Worm (Caenorhabditis elegans): ENCODE data around the gene F34D10.8.

F34D10.8 gene

DNA sequence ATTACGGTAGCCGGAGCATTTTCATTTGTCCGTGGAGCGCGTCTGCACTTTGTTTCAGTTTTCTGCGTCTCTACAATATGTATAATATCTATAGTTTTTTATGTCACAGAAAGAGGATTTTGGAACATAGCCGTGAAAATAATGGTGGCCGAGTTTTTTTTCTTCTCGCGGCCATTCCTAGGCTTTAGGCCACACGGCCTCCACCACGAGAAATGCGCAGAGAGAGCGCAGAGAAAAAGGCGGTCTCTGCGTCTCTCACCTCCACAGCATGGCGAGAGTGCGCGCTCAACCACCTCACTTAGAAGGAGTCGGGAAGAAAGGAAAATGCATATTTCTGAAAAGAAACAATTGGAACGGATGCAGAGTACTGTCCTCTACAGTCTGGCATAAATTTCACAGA, 35.2 kb upstream of the F34D10.8 start (continued):
- peak; percentile 65; the same call in 1 of the 2 replicates for TF ChIP-seq mxl-2 (GFP tag; conservative IDR thresholded peaks at IDR 0.05)
- TF ChIP-seq lin-38 (GFP tag; IDR thresholded peaks at IDR 0.05): peak; percentile 88

DNA sequence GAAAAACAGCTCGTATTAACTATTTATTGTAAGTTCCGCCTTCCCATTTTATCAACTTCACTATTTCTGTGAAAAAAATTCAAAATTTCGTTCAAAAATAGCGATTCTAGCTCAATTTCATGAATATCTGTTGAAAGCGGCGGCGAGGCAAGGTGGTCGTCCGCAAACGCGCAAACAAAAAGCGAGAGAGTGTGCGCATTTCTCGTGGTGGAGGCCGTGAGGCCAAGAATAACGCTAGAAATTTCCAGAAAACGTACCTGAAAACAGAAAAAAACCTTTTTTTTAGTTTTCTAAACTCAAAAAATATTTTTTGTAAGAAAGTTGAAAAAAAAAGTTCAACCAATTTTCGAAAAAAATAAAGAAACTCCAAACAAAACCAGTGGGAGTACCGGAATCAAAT, 33.4 kb upstream of the F34D10.8 start:
- TF ChIP-seq hmg-1.1 (GFP tag; IDR thresholded peaks at IDR 0.05): peak; percentile 47
- peak; percentile 65 for TF ChIP-seq lin-38 (GFP tag; IDR thresholded peaks at IDR 0.05)

DNA sequence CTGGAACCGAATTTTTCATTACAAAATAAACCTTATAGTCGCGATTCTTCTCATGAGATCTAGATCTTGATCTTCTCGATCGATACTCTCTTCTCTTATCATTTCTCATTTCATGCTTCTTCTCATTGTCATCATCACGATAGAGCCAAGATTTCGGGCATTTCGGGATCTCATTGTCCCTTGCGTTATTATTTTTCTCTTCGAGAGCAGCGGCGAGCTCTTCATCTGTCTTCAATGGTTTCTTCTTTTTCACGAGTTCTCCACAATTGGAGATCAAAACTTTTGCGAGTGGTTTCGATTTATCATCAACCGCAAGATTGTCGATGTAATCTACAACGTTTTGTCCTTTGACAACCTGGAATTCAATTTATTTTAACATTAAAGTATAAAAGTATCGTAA, 32.2 kb upstream of the F34D10.8 start:
- no peak for TF ChIP-seq nhr-77 (tag; optimal IDR thresholded peaks at IDR 0.05)
- no peak for TF ChIP-seq ces-1 (GFP tag; optimal IDR thresholded peaks at IDR 0.05)
- TF ChIP-seq aha-1 (tag): peak; percentile 97

ce11 chrIII:3699275-3699674, 31.3 kb upstream of the F34D10.8 start, which contains the start of gene cyn-9:
Gene cyn-9 (minus strand): TSS chrIII:3699640.
- TF ChIP-seq ceh-82 (tag; optimal IDR thresholded peaks at IDR 0.05) (no peak), duxl-1 (tag; optimal IDR thresholded peaks at IDR 0.05; ENCODE audit: poor library complexity) (peak; percentile 70), lin-15B (tag; optimal IDR thresholded peaks at IDR 0.05) (no peak), lin-38 (GFP tag; IDR thresholded peaks at IDR 0.05) (peak; percentile 46), pqm-1 (tag; optimal IDR thresholded peaks at IDR 0.05) (no peak), arid-1 (GFP tag; conservative IDR thresholded peaks at IDR 0.05) (0 out of 2 replicates have a peak, but pooled peaks have one; percentile 10), mdl-1 (tag; optimal IDR thresholded peaks at IDR 0.05) (no peak), Y75B8A.6 (GFP tag; IDR thresholded peaks at IDR 0.05) (0 out of 2 replicates have a peak, but pooled peaks have one; percentile 22), ceh-62 (tag; optimal IDR thresholded peaks at IDR 0.05) (no peak), T26A8.4 (GFP tag; IDR thresholded peaks at IDR 0.05) (peak; percentile 66), F49E8.2 (tag; optimal IDR thresholded peaks at IDR 0.05; ENCODE audit: borderline replicate concordance) (no peak), vab-7 (GFP tag; IDR thresholded peaks at IDR 0.05) (no peak)

ce11 chrIII:3701411-3702310, 28.9 kb upstream of the F34D10.8 start, which contains the start of the genes pdi-1 and C14B1.2:
Gene pdi-1 (minus strand): TSS chrIII:3701461.
Gene C14B1.2 (plus strand): TSS chrIII:3702260.
- TF ChIP-seq zip-11 (GFP tag; IDR thresholded peaks at IDR 0.05): no peak
- no peak for TF ChIP-seq ztf-7 (tag; optimal IDR thresholded peaks at IDR 0.05)
- peak; percentile 64 for TF ChIP-seq mep-1 (tag; optimal IDR thresholded peaks at IDR 0.05)
- TF ChIP-seq zag-1 (tag; optimal IDR thresholded peaks at IDR 0.05): no peak
- peak; percentile 66; the same call in 1 of the 2 replicates for TF ChIP-seq hmg-1.1 (GFP tag; IDR thresholded peaks at IDR 0.05)
- peak; percentile 35 for TF ChIP-seq mes-2 (tag; optimal IDR thresholded peaks at IDR 0.05; ENCODE audit: poor library complexity, severe bottlenecking)
- peak; percentile 35 for TF ChIP-seq nhr-77 (tag; optimal IDR thresholded peaks at IDR 0.05)
- TF ChIP-seq rbr-2 (tag; optimal IDR thresholded peaks at IDR 0.05): peak; percentile 34
- TF ChIP-seq T20F7.1 (GFP tag; optimal IDR thresholded peaks at IDR 0.05): peak; percentile 66
- no peak for TF ChIP-seq daf-16 (GFP tag; optimal IDR thresholded peaks at IDR 0.05)
- peak; percentile 2 for TF ChIP-seq daf-16 (tag; optimal IDR thresholded peaks at IDR 0.05)
- TF ChIP-seq dmd-9 (GFP tag; IDR thresholded peaks at IDR 0.05): no peak
- TF ChIP-seq snpc-4 (tag; optimal IDR thresholded peaks at IDR 0.05): no peak
- TF ChIP-seq R02D3.7 (tag; optimal IDR thresholded peaks at IDR 0.05): no peak
- TF ChIP-seq ceh-44 (GFP tag; IDR thresholded peaks at IDR 0.05): no peak
- TF ChIP-seq skn-1 (tag; optimal IDR thresholded peaks at IDR 0.05): no peak
- no peak for TF ChIP-seq dmd-8 (GFP tag; IDR thresholded peaks at IDR 0.05)
- peak; percentile 71 for TF ChIP-seq hlh-30 (tag; optimal IDR thresholded peaks at IDR 0.05; ENCODE audit: insufficient read depth)
- no peak for TF ChIP-seq jun-1 (tag; optimal IDR thresholded peaks at IDR 0.05)
- TF ChIP-seq T26A8.4 (GFP tag; IDR thresholded peaks at IDR 0.05): no peak
- no peak for TF ChIP-seq lin-15B (tag; optimal IDR thresholded peaks at IDR 0.05)
- TF ChIP-seq cey-2 (tag; optimal IDR thresholded peaks at IDR 0.05; ENCODE audit: borderline replicate concordance, insufficient read depth): no peak
- peak; percentile 54; the same call in 1 of the 2 replicates for TF ChIP-seq pha-4 (GFP tag; IDR thresholded peaks at IDR 0.05)
- no peak for TF ChIP-seq pha-4 (tag; optimal IDR thresholded peaks at IDR 0.05)
- TF ChIP-seq unc-39 (tag; optimal IDR thresholded peaks at IDR 0.05): no peak
- peak in 1 of 2 experiments; percentile 71 for TF ChIP-seq lsy-2 (tag; optimal IDR thresholded peaks at IDR 0.05)
- TF ChIP-seq spr-3 (GFP tag; optimal IDR thresholded peaks at IDR 0.05): no peak
- peak; percentile 74 for TF ChIP-seq dmd-6 (GFP tag; IDR thresholded peaks at IDR 0.05)
- no peak for TF ChIP-seq F44E2.7 (GFP tag; IDR thresholded peaks at IDR 0.05)
